Worm (Caenorhabditis elegans): ENCODE results near the gene ran-3.

Gene ran-3

DNA sequence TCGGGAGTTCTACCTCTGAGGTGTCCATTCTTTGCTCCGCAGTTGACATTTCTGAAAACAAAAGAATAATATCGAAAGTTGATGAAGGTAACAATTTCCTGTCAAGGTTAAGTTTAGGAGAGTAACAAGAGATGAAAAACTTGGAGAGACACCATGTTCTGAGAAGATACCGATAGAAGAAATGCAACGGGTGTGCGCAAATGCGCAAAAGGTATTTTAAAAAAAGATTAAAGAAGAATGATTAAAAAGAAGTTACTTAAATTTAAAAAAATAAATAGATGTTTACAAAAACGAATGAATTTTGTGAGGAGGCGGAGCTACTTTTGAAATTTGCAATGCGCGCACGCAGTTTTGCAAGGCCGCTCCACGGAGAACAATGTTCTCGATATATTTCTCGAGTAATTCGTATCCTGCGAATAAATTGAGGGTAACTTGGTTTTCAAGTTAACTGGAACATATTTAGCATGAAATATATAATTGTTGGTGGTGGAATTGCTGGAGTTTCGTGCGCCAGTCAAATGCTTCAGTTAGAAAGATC lies at the start of gene ran-3, which contains the start of gene C26D10.3:
Gene ran-3, minus strand, starts transcription at position 51 of the 538 bp plus-strand sequence.
Gene C26D10.3, plus strand, starts transcription at position 385 of the 538 bp plus-strand sequence.
- TF ChIP-seq unc-39 (tag; optimal IDR thresholded peaks at IDR 0.05), result no peak
- peak; percentile 29 for TF ChIP-seq lsy-2 (tag; optimal IDR thresholded peaks at IDR 0.05)
- TF ChIP-seq ham-2 (GFP tag; optimal IDR thresholded peaks at IDR 0.05), result no peak
- TF ChIP-seq drap-1 (GFP tag; optimal IDR thresholded peaks at IDR 0.05), result peak; percentile 43
- peak; percentile 19 for TF ChIP-seq tbx-8 (GFP tag; optimal IDR thresholded peaks at IDR 0.05)
- TF ChIP-seq nhr-2 (tag; optimal IDR thresholded peaks at IDR 0.05), result peak; percentile 6
- no peak for TF ChIP-seq zip-8 (tag; optimal IDR thresholded peaks at IDR 0.05)
- no peak for TF ChIP-seq nhr-76 (tag; optimal IDR thresholded peaks at IDR 0.05)
- TF ChIP-seq pha-4 (tag; optimal IDR thresholded peaks at IDR 0.05), result peak; percentile 55
- TF ChIP-seq elt-1 (tag; optimal IDR thresholded peaks at IDR 0.05; ENCODE audit: borderline replicate concordance, insufficient read depth), result no peak
- TF ChIP-seq unc-120 (tag; optimal IDR thresholded peaks at IDR 0.05; ENCODE audit: poor library complexity, severe bottlenecking), result no peak
- no peak for TF ChIP-seq lin-32 (GFP tag; optimal IDR thresholded peaks at IDR 0.05)
- TF ChIP-seq sem-2 (GFP tag; optimal IDR thresholded peaks at IDR 0.05), result no peak
- peak; percentile 42 for TF ChIP-seq nhr-12 (tag; optimal IDR thresholded peaks at IDR 0.05)
- TF ChIP-seq blmp-1 (tag; optimal IDR thresholded peaks at IDR 0.05), result no peak
- peak; percentile 8 for TF ChIP-seq ceh-43 (GFP tag; optimal IDR thresholded peaks at IDR 0.05)
- TF ChIP-seq mab-5 (tag; optimal IDR thresholded peaks at IDR 0.05), result no peak
- no peak for TF ChIP-seq ceh-39 (tag; optimal IDR thresholded peaks at IDR 0.05)
- peak; percentile 40 for TF ChIP-seq M03D4.4 (tag; optimal IDR thresholded peaks at IDR 0.05)
- TF ChIP-seq ceh-83 (GFP tag; optimal IDR thresholded peaks at IDR 0.05), result no peak
- no peak for TF ChIP-seq elt-3 (tag; optimal IDR thresholded peaks at IDR 0.05)
- no peak for TF ChIP-seq unc-62 (GFP tag; optimal IDR thresholded peaks at IDR 0.05)
- peak; percentile 38 for TF ChIP-seq bed-3 (GFP tag; optimal IDR thresholded peaks at IDR 0.05)
- TF ChIP-seq ztf-11 (tag; optimal IDR thresholded peaks at IDR 0.05), result peak; percentile 43
- TF ChIP-seq mep-1 (tag; optimal IDR thresholded peaks at IDR 0.05), result no peak
- peak; percentile 37 for TF ChIP-seq lin-13 (tag; optimal IDR thresholded peaks at IDR 0.05)
- no peak for TF ChIP-seq snpc-4 (tag; optimal IDR thresholded peaks at IDR 0.05)
- peak; percentile 64 for TF ChIP-seq hlh-1 (tag; optimal IDR thresholded peaks at IDR 0.05)
- TF ChIP-seq mls-2 (tag; optimal IDR thresholded peaks at IDR 0.05), result peak; percentile 24
- TF ChIP-seq sptf-1 (tag; optimal IDR thresholded peaks at IDR 0.05), result peak; percentile 66
- no peak for TF ChIP-seq flh-1 (GFP tag; optimal IDR thresholded peaks at IDR 0.05)
- no peak for TF ChIP-seq nhr-28 (tag; optimal IDR thresholded peaks at IDR 0.05)
- TF ChIP-seq cnd-1 (tag; optimal IDR thresholded peaks at IDR 0.05), result peak; percentile 40
- no peak for TF ChIP-seq nhr-237 (tag; optimal IDR thresholded peaks at IDR 0.05)
- peak; percentile 29 for TF ChIP-seq ces-1 (GFP tag; optimal IDR thresholded peaks at IDR 0.05)

DNA sequence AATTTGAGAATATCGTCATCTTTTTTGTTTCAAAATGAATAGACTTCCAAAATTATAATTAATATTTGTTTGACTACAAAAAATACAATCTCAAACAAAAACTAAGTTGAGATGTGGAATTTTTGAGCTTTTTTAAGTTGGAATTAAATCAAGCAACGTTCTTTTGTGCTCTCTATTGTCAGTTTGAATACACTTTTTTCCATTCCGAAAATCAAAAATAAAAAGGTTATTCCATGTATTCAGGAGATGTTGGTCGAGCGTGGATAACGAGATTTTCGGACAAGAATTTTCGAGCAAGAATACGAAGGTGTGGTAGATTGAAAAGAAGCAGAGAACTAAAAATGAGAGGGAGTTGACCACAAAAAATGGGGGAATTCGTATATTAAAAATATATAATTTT lies 45.3 kb upstream of the ran-3 start:
- no peak for TF ChIP-seq ceh-43 (GFP tag; optimal IDR thresholded peaks at IDR 0.05)
- TF ChIP-seq nhr-12 (tag; optimal IDR thresholded peaks at IDR 0.05), result no peak
- TF ChIP-seq zip-8 (tag; optimal IDR thresholded peaks at IDR 0.05), result no peak
- peak; percentile 38 for TF ChIP-seq ces-1 (GFP tag; optimal IDR thresholded peaks at IDR 0.05)
- no peak for TF ChIP-seq ceh-83 (GFP tag; optimal IDR thresholded peaks at IDR 0.05)
- no peak for TF ChIP-seq unc-39 (tag; optimal IDR thresholded peaks at IDR 0.05)

DNA sequence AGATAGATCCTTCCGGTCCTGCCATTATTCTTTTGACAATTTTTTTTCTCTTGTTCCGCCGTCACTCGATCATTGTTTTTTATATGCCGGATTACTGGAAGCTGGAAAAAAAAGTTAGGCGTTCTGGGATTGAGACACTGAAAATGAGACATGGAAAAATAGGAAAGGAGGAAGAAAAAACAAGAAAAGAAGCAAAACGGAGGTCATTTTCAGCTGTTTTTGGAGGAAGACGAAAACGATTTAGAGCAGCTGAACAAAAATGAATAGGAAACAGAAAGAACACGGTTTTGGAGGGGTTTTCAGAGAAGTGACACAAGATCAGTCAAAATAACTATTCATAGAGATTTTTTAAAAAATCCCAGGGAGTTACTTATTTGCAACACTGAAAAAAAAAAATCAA lies 44.2 kb upstream of the ran-3 start, which contains the start of gene amt-3:
Gene amt-3, minus strand, starts transcription at position 101 of the 400 bp plus-strand sequence.
- TF ChIP-seq lsy-2 (tag; optimal IDR thresholded peaks at IDR 0.05) (no peak), bed-3 (GFP tag; optimal IDR thresholded peaks at IDR 0.05) (no peak), blmp-1 (tag; optimal IDR thresholded peaks at IDR 0.05) (no peak), sem-2 (GFP tag; optimal IDR thresholded peaks at IDR 0.05) (no peak), drap-1 (GFP tag; optimal IDR thresholded peaks at IDR 0.05) (no peak)

DNA sequence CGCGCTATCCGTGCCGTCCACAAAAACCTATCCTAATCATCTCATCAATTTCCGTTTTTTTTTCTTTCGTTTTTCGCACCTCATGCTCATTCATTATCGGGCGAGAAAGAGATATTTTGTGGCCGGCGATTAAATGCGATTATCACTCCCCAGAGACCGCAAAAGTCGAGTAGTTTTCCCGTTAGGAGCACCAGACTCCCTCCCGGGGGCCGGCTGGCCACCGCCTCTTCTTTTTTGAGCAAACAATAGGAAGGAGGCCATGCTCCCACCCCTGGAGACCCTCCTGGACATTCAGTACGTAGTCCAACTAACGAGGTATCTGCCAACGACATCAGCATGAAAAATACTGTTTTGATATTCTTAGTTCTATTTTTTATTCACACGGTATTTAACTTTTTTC lies 35.6 kb upstream of the ran-3 start, which contains the start of gene M195.2:
Gene M195.2, plus strand, starts transcription at position 301 of the 400 bp plus-strand sequence.
- TF ChIP-seq bed-3 (GFP tag; optimal IDR thresholded peaks at IDR 0.05), result no peak
- TF ChIP-seq flh-1 (GFP tag; optimal IDR thresholded peaks at IDR 0.05), result no peak
- no peak for TF ChIP-seq zip-8 (tag; optimal IDR thresholded peaks at IDR 0.05)
